Fruit fly (Drosophila melanogaster): Measurements from ENCODE around the gene Cp7Fb.

DNA sequence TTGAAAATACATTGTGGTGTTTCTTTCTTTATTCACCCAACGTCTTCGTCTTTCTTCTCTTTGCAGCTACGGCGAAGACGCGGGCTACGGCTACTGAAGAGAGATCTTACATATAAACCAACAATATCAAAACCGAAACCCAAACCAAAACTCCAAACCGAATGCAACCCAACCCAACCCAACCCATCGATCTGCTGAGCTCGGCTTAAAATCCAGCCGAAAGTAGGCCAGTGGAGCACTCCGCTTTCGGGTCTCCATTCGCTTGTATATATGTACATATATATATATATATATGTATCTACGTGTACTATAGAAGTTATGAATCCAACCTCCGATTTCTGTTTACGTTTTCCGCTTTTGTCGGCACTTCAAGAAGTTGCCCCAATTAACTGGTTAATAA is 2.0 kb downstream of the Cp7Fb start:
- TF ChIP-seq CG13287 (GFP tag; IDR thresholded peaks at IDR 0.05; ENCODE audit: partially characterized antibody) (no peak), CG17385 (GFP tag; optimal IDR thresholded peaks at IDR 0.05) (no peak), CG33213 (GFP tag; optimal IDR thresholded peaks at IDR 0.05) (no peak), CG13296 (GFP tag; optimal IDR thresholded peaks at IDR 0.05) (no peak), CG10462 (GFP tag; optimal IDR thresholded peaks at IDR 0.05) (no peak), fd102C (GFP tag; optimal IDR thresholded peaks at IDR 0.05) (no peak), HLH54F (GFP tag; optimal IDR thresholded peaks at IDR 0.05) (no peak), da (GFP tag; optimal IDR thresholded peaks at IDR 0.05) (no peak), Ptx1 (GFP tag; IDR thresholded peaks at IDR 0.05) (no peak), kay (GFP tag; optimal IDR thresholded peaks at IDR 0.05) (no peak), CG32767 (GFP tag; IDR thresholded peaks at IDR 0.05) (no peak), CG3407 (GFP tag; optimal IDR thresholded peaks at IDR 0.05) (no peak), Awh (GFP tag; IDR thresholded peaks at IDR 0.05) (no peak), dpn (GFP tag; optimal IDR thresholded peaks at IDR 0.05) (no peak)

All from whole organism, embryonic.